Fruit fly (Drosophila melanogaster) S2 (cell line): ENCODE measurements around the gene CG14689.

Experiments
- CG8478 ChIP-seq: fragments of >200 bp; optimal IDR thresholded peaks from 2 replicates; lab custom pipeline; 2018
- CTCF ChIP-seq, 2 experiments: fragments of >200 bp; optimal IDR thresholded peaks; 2 replicates each; lab custom pipeline; 2018

- TF ChIP-seq CTCF (optimal IDR thresholded peaks at IDR 0.05; lab: Kevin White, UChicago): no peak
- no peak for TF ChIP-seq CG8478 (lab: Kevin White, UChicago)
These were observed 50.0 kb downstream of the CG14689 start for dm6 chr3R:10661098-10661497.
